Worm (Caenorhabditis elegans) whole organism, L1 larva: ENCODE results near the gene C49H3.16.

ENCODE experiments used
- C04F5.9 ChIP-seq: sonication (generic microtip); optimal IDR thresholded peaks from 2 replicates; lab custom pipeline; 2016; ENCODE audit warnings: missing genetic modification characterization, missing compliant biosample characterization
- C16A3.4 ChIP-seq: fragments of 150-350 bp; optimal IDR thresholded peaks from 2 replicates; lab custom pipeline; 2014; ENCODE audit warnings: missing biosample characterization, missing genetic modification characterization
- C34B4.2 ChIP-seq: sonication (generic microtip); optimal IDR thresholded peaks from 2 replicates; lab custom pipeline; 2017; ENCODE audit warnings: mild to moderate bottlenecking, missing genetic modification characterization, missing compliant biosample characterization
- ama-1 ChIP-seq: fragments of 150-350 bp; optimal IDR thresholded peaks from 2 replicates; lab custom pipeline; 2014
- blmp-1 ChIP-seq: fragments of 150-350 bp; optimal IDR thresholded peaks from 2 replicates; lab custom pipeline; 2014; ENCODE audit warnings: missing biosample characterization, missing genetic modification characterization
- ceh-63 ChIP-seq: fragments of 200-800 bp; sonication (Bioruptor generic); optimal IDR thresholded peaks from 2 replicates; lab custom pipeline; 2018; ENCODE audit warnings: mild to moderate bottlenecking, missing genetic modification characterization, missing compliant biosample characterization
- ceh-8 ChIP-seq: fragments of 200-800 bp; sonication (Bioruptor generic); optimal IDR thresholded peaks from 2 replicates; lab custom pipeline; 2018; ENCODE audit warnings: mild to moderate bottlenecking, missing genetic modification characterization, moderate library complexity, missing compliant biosample characterization
- ceh-82 ChIP-seq, 3 experiments: fragments of 150-350 bp in 1 of 3; sonication (generic microtip) in 2 of 3; optimal IDR thresholded peaks; 2 replicates each; lab custom pipeline; 2014 to 2017; ENCODE audit warnings: missing biosample characterization in 3 of 3, missing genetic modification characterization in 3 of 3
- ceh-90 ChIP-seq: sonication (generic microtip); optimal IDR thresholded peaks from 2 replicates; lab custom pipeline; 2016; ENCODE audit warnings: missing genetic modification characterization, missing compliant biosample characterization
- dsc-1 ChIP-seq: sonication (generic microtip); optimal IDR thresholded peaks from 2 replicates; lab custom pipeline; 2016; ENCODE audit warnings: mild to moderate bottlenecking, missing genetic modification characterization, missing compliant biosample characterization
- efl-1 ChIP-seq, 4 experiments: fragments of 150-350 bp; optimal IDR thresholded peaks in 3 of 4; peaks in 1 of 4; 1 replicate in 1 of 4; 2 replicates in 3 of 4; lab custom pipeline; 2014; ENCODE audit warnings: missing biosample characterization in 2 of 4, missing genetic modification characterization in 2 of 4, missing genetic modification reagents in 2 of 4
- efl-3 ChIP-seq: fragments of 200-800 bp; sonication (Bioruptor generic); optimal IDR thresholded peaks from 2 replicates; lab custom pipeline; 2018; ENCODE audit warnings: mild to moderate bottlenecking, missing genetic modification characterization, missing compliant biosample characterization
- elt-2 ChIP-seq: sonication (generic microtip); optimal IDR thresholded peaks from 2 replicates; lab custom pipeline; 2016; ENCODE audit warnings: missing genetic modification characterization, mild to moderate bottlenecking, inconsistent platforms, missing compliant biosample characterization, missing genetic modification reagents
- ets-5 ChIP-seq: fragments of 200-800 bp; sonication (Bioruptor generic); IDR thresholded peaks from 2 replicates; pipeline ENCODE4 v1.3.6; 2022; ENCODE audit warnings: missing genetic modification characterization, missing compliant biosample characterization
- fkh-4 ChIP-seq: sonication (generic microtip); optimal IDR thresholded peaks from 2 replicates; lab custom pipeline; 2016; ENCODE audit warnings: missing compliant biosample characterization, missing genetic modification characterization, borderline replicate concordance
- fkh-8 ChIP-seq: sonication (generic microtip); optimal IDR thresholded peaks from 2 replicates; lab custom pipeline; 2016; ENCODE audit warnings: mild to moderate bottlenecking, missing genetic modification characterization, missing compliant biosample characterization
- fos-1 ChIP-seq: fragments of 150-350 bp; optimal IDR thresholded peaks from 2 replicates; lab custom pipeline; 2014; ENCODE audit warnings: missing biosample characterization, missing genetic modification characterization
- irx-1 ChIP-seq: sonication (generic microtip); optimal IDR thresholded peaks from 2 replicates; lab custom pipeline; 2016; ENCODE audit warnings: missing genetic modification characterization, missing compliant biosample characterization
- jun-1 ChIP-seq: fragments of 150-350 bp; optimal IDR thresholded peaks from 2 replicates; lab custom pipeline; 2014; ENCODE audit warnings: missing biosample characterization, missing genetic modification reagents, missing genetic modification characterization
- lin-15B ChIP-seq: fragments of 150-350 bp; sonication (generic microtip); optimal IDR thresholded peaks from 3 replicates; lab custom pipeline; 2014; ENCODE audit warnings: missing biosample characterization, missing genetic modification characterization
- lin-35 ChIP-seq, 2 experiments: fragments of 150-350 bp; optimal IDR thresholded peaks; 2 replicates each; lab custom pipeline; 2014; ENCODE audit warnings: missing biosample characterization in 2 of 2, missing genetic modification characterization in 2 of 2, missing genetic modification reagents in 2 of 2
- lin-39 ChIP-seq: fragments of 150-350 bp; optimal IDR thresholded peaks from 2 replicates; lab custom pipeline; 2014; ENCODE audit warnings: missing biosample characterization, missing genetic modification reagents, missing genetic modification characterization
- lir-3 ChIP-seq: sonication (generic microtip); optimal IDR thresholded peaks from 2 replicates; lab custom pipeline; 2016; ENCODE audit warnings: mild to moderate bottlenecking, missing genetic modification characterization, moderate library complexity, missing compliant biosample characterization; ENCODE audit not compliant: poor library complexity
- mab-9 ChIP-seq: fragments of 200-800 bp; sonication (Bioruptor generic); IDR thresholded peaks from 2 replicates; pipeline ENCODE4 v1.3.6; 2022; ENCODE audit warnings: missing genetic modification reagents, missing genetic modification characterization, missing compliant biosample characterization
- mdl-1 ChIP-seq, 2 experiments: fragments of 150-350 bp; optimal IDR thresholded peaks; 2 replicates each; lab custom pipeline; 2014 to 2017; ENCODE audit warnings: missing biosample characterization in 2 of 2, missing genetic modification characterization in 2 of 2, inconsistent platforms in 1 of 2
- nhr-11 ChIP-seq: fragments of 150-350 bp; optimal IDR thresholded peaks from 2 replicates; lab custom pipeline; 2014; ENCODE audit warnings: missing biosample characterization, missing genetic modification characterization
- nhr-12 ChIP-seq: sonication (generic microtip); optimal IDR thresholded peaks from 2 replicates; lab custom pipeline; 2017; ENCODE audit warnings: missing biosample characterization, missing genetic modification characterization
- nhr-20 ChIP-seq: sonication (generic microtip); optimal IDR thresholded peaks from 2 replicates; lab custom pipeline; 2016; ENCODE audit warnings: mild to moderate bottlenecking, missing genetic modification characterization, missing compliant biosample characterization
- nhr-28 ChIP-seq: fragments of 150-350 bp; optimal IDR thresholded peaks from 2 replicates; lab custom pipeline; 2014; ENCODE audit warnings: missing biosample characterization, missing genetic modification characterization
- nhr-47 ChIP-seq: sonication (generic microtip); optimal IDR thresholded peaks from 2 replicates; lab custom pipeline; 2016; ENCODE audit warnings: mild to moderate bottlenecking, missing genetic modification characterization, moderate library complexity, missing compliant biosample characterization
- nhr-71 ChIP-seq: sonication (generic microtip); optimal IDR thresholded peaks from 2 replicates; lab custom pipeline; 2016; ENCODE audit warnings: mild to moderate bottlenecking, missing genetic modification characterization, moderate library complexity, missing compliant biosample characterization
- nhr-85 ChIP-seq: sonication (generic microtip); peaks from one replicate; lab custom pipeline; 2016; ENCODE audit warnings: missing genetic modification characterization, inconsistent platforms, missing compliant biosample characterization
- nhr-90 ChIP-seq: sonication (generic microtip); optimal IDR thresholded peaks from 2 replicates; lab custom pipeline; 2016; ENCODE audit warnings: mild to moderate bottlenecking, missing genetic modification characterization, missing compliant biosample characterization; ENCODE audit not compliant: poor library complexity
- pag-3 ChIP-seq: sonication (generic microtip); optimal IDR thresholded peaks from 2 replicates; lab custom pipeline; 2017; ENCODE audit warnings: missing genetic modification characterization, mild to moderate bottlenecking, missing compliant biosample characterization, antibody characterized with exemption, borderline replicate concordance; ENCODE audit not compliant: insufficient read depth
- skn-1 ChIP-seq: fragments of 150-350 bp; optimal IDR thresholded peaks from 2 replicates; lab custom pipeline; 2014; ENCODE audit warnings: missing biosample characterization, missing genetic modification characterization
- sox-4 ChIP-seq: sonication (generic microtip); optimal IDR thresholded peaks from 2 replicates; lab custom pipeline; 2016; ENCODE audit warnings: missing genetic modification characterization, missing compliant biosample characterization
- tbx-2 ChIP-seq: sonication (generic microtip); optimal IDR thresholded peaks from 2 replicates; lab custom pipeline; 2016; ENCODE audit warnings: missing genetic modification characterization, missing compliant biosample characterization
- unc-130 ChIP-seq: fragments of 150-350 bp; optimal IDR thresholded peaks from 2 replicates; lab custom pipeline; 2017; ENCODE audit warnings: missing biosample characterization, missing genetic modification characterization, inconsistent platforms
- unc-86 ChIP-seq: sonication (generic microtip); optimal IDR thresholded peaks from 2 replicates; lab custom pipeline; 2016; ENCODE audit warnings: missing genetic modification characterization, missing compliant biosample characterization
- unc-98 ChIP-seq: fragments of 200-800 bp; sonication (Bioruptor generic); IDR thresholded peaks from 2 replicates; pipeline ENCODE4 v1.3.6; 2022; ENCODE audit warnings: missing genetic modification characterization, missing compliant biosample characterization
- xbp-1 ChIP-seq: sonication (generic microtip); optimal IDR thresholded peaks from 2 replicates; lab custom pipeline; 2016; ENCODE audit warnings: missing genetic modification characterization, missing compliant biosample characterization
- zag-1 ChIP-seq: fragments of 150-350 bp; optimal IDR thresholded peaks from 2 replicates; lab custom pipeline; 2014; ENCODE audit warnings: missing biosample characterization, missing genetic modification characterization

The C49H3.16 gene

DNA sequence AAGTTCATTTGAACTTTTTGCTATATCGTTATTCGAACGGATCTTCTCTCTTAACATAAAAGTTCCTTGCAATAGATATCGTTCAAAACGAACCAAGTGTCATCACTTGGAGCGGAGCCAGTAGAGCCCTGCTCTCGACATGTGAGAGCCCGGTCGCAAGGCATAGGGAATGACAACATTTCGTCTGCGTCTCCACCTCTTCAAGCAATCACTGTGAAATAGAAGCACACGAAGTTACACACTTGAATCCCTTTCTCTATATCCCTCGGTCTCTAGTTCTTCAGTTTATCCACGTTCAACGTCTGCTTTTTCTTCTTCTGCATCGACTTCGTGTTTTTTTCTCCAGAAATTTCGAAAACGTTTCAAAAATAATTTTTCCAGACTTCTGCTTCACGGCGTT, 16.9 kb upstream of the C49H3.16 start, which contains the start of gene C49H3.6 (continued):
- TF ChIP-seq efl-3 (GFP tag; lab: Kevin White, UChicago) (no peak), fkh-4 (no peak), irx-1 (tag; lab: Kevin White, UChicago) (no peak), tbx-2 (tag; lab: Kevin White, UChicago) (peak; percentile 6), fkh-8 (tag; lab: Kevin White, UChicago) (peak; percentile 43), jun-1 (tag; lab: Kevin White, UChicago) (no peak), nhr-12 (no peak), lin-39 (tag; lab: Kevin White, UChicago) (no peak), dsc-1 (tag; lab: Kevin White, UChicago) (peak; percentile 23), C04F5.9 (tag; lab: Kevin White, UChicago) (no peak), C16A3.4 (tag; lab: Kevin White, UChicago) (no peak), lin-35 (GFP tag; optimal IDR thresholded peaks at IDR 0.05; lab: Kevin White, UChicago) (peak in 1 of 2 experiments; percentile 29), mdl-1 (tag; optimal IDR thresholded peaks at IDR 0.05; lab: Kevin White, UChicago) (peak in 1 of 2 experiments; percentile 21), ceh-82 (tag; optimal IDR thresholded peaks at IDR 0.05; lab: Kevin White, UChicago) (peak in 1 of 3 experiments; percentile 39), nhr-71 (peak; percentile 55), unc-98 (GFP tag; lab: Robert Waterston, UW) (no peak), ceh-63 (no peak), unc-130 (tag; lab: Kevin White, UChicago) (no peak), nhr-11 (tag; lab: Kevin White, UChicago) (no peak), nhr-20 (tag; lab: Kevin White, UChicago) (peak; percentile 17), C34B4.2 (no peak), xbp-1 (tag; lab: Kevin White, UChicago) (peak; percentile 5), pag-3 (tag; lab: Kevin White, UChicago) (no peak), nhr-85 (tag; lab: Kevin White, UChicago) (no peak), ceh-90 (tag; lab: Kevin White, UChicago) (no peak), unc-86 (tag; lab: Kevin White, UChicago) (no peak), nhr-28 (tag; lab: Kevin White, UChicago) (no peak), skn-1 (tag; lab: Kevin White, UChicago) (no peak), fos-1 (tag; lab: Kevin White, UChicago) (no peak), ets-5 (no peak), nhr-90 (no peak), mab-9 (GFP tag; lab: Robert Waterston, UW) (no peak), elt-2 (tag; lab: Kevin White, UChicago) (no peak), lir-3 (tag; lab: Kevin White, UChicago) (peak; percentile 3), ama-1 (lab: Kevin White, UChicago) (no peak), nhr-47 (no peak), zag-1 (tag; lab: Kevin White, UChicago) (no peak), lin-15B (no peak), ceh-8 (GFP tag; lab: Kevin White, UChicago) (no peak), sox-4 (tag; lab: Kevin White, UChicago) (no peak), blmp-1 (tag; lab: Kevin White, UChicago) (no peak)

DNA sequence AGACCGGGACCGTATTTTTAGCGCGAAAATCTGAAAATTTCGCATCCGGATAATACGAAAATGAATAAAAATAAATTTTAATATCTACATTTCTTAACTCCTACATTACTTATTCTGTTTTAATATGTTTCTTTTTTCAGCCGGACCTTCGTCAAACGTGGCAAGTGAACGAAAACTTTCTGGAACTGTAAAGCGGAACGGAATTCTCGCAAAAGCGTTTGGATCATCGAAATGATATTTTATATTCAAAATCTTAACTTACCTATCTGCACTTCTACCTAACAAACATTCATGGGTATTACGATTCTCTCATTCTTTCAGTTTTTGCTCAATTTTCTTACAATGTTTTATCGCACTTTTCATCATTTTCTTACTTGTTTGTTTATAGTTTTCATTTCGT, 13.6 kb upstream of the C49H3.16 start:
- TF ChIP-seq unc-86 (tag; lab: Kevin White, UChicago) (no peak), efl-1 (optimal IDR thresholded peaks at IDR 0.05; lab: Kevin White, UChicago) (no peak), efl-1 (GFP tag; optimal IDR thresholded peaks at IDR 0.05 in 1 of 2; lab: Kevin White, UChicago) (peak in 1 of 2 experiments; percentile 91)
